Worm (Caenorhabditis elegans) whole organism, L4 larva: ENCODE data around the gene hum-4.
A peak's percentile ranks its signal among the peaks of the same experiment; 100 is the strongest.

Source experiments
- F10B5.3 ChIP-seq: sonication (generic microtip); optimal IDR thresholded peaks from 2 replicates; lab custom pipeline; 2016; ENCODE audit warnings: mild to moderate bottlenecking, missing genetic modification characterization, missing compliant biosample characterization
- F26F4.8 ChIP-seq: fragments of 200-800 bp; sonication (Bioruptor generic); conservative IDR thresholded peaks from 2 replicates; pipeline ENCODE4 v1.3.6; 2022; ENCODE audit warnings: missing genetic modification characterization, missing compliant biosample characterization
- R02D3.7 ChIP-seq: fragments of 150-350 bp; sonication (generic microtip); optimal IDR thresholded peaks from 3 replicates; lab custom pipeline; 2014; ENCODE audit warnings: missing biosample characterization, missing genetic modification characterization
- Y75B8A.6 ChIP-seq: fragments of 200-800 bp; sonication (Bioruptor generic); IDR thresholded peaks from 2 replicates; pipeline ENCODE4 v1.3.6; 2022; ENCODE audit warnings: missing genetic modification reagents, missing genetic modification characterization, missing compliant biosample characterization
- aha-1 ChIP-seq: fragments of 150-350 bp; peaks from one replicate; lab custom pipeline; 2014; ENCODE audit warnings: missing biosample characterization, missing genetic modification characterization
- aly-2 ChIP-seq: sonication (generic microtip); optimal IDR thresholded peaks from 2 replicates; lab custom pipeline; 2018; ENCODE audit warnings: missing biosample characterization, missing genetic modification characterization
- arid-1 ChIP-seq: fragments of 200-800 bp; sonication (Bioruptor generic); conservative IDR thresholded peaks from 2 replicates; pipeline ENCODE4 v1.3.6; 2022; ENCODE audit warnings: missing genetic modification reagents, missing genetic modification characterization, missing compliant biosample characterization
- ceh-20 ChIP-seq: fragments of 200-800 bp; sonication (Bioruptor generic); IDR thresholded peaks from 2 replicates; pipeline ENCODE4 v1.3.6; 2022; ENCODE audit warnings: missing genetic modification reagents, missing genetic modification characterization, missing compliant biosample characterization
- ces-1 ChIP-seq: fragments of 150-350 bp; sonication (generic microtip); optimal IDR thresholded peaks from 4 replicates; lab custom pipeline; 2014; ENCODE audit warnings: missing biosample characterization, missing genetic modification reagents, missing genetic modification characterization
- ctbp-1 ChIP-seq: fragments of 200-800 bp; sonication (Bioruptor generic); IDR thresholded peaks from 2 replicates; pipeline ENCODE4 v1.3.6; 2022; ENCODE audit warnings: missing genetic modification reagents, missing genetic modification characterization, missing compliant biosample characterization
- daf-19 ChIP-seq: fragments of 200-800 bp; sonication (Bioruptor generic); conservative IDR thresholded peaks from 2 replicates; pipeline ENCODE4 v1.3.6; 2022; ENCODE audit warnings: missing genetic modification characterization, missing compliant biosample characterization
- daf-8 ChIP-seq: fragments of 200-800 bp; sonication (Bioruptor generic); IDR thresholded peaks from 2 replicates; pipeline ENCODE4 v1.3.6; 2022; ENCODE audit warnings: missing genetic modification characterization, missing compliant biosample characterization
- dpl-1 ChIP-seq: fragments of 150-350 bp; optimal IDR thresholded peaks from 2 replicates; lab custom pipeline; 2014; ENCODE audit warnings: missing biosample characterization, missing genetic modification reagents, missing genetic modification characterization
- duxl-1 ChIP-seq: sonication (generic microtip); optimal IDR thresholded peaks from 2 replicates; lab custom pipeline; 2016; ENCODE audit warnings: mild to moderate bottlenecking, missing genetic modification characterization, moderate library complexity, missing compliant biosample characterization; ENCODE audit not compliant: poor library complexity
- fkh-10 ChIP-seq: fragments of 150-350 bp; optimal IDR thresholded peaks from 2 replicates; lab custom pipeline; 2014; ENCODE audit warnings: missing biosample characterization, missing genetic modification reagents, missing genetic modification characterization
- hif-1 ChIP-seq, 2 experiments: sonication (generic microtip); optimal IDR thresholded peaks; 2 replicates each; lab custom pipeline; 2016 to 2017; ENCODE audit warnings: missing compliant biosample characterization in 2 of 2, missing genetic modification characterization in 2 of 2, missing genetic modification reagents in 2 of 2, missing genotype in 2 of 2, mild to moderate bottlenecking in 1 of 2
- hlh-11 ChIP-seq: fragments of 200-800 bp; sonication (Bioruptor generic); optimal IDR thresholded peaks from 2 replicates; lab custom pipeline; 2018; ENCODE audit warnings: mild to moderate bottlenecking, missing genetic modification characterization, missing compliant biosample characterization
- hlh-30 ChIP-seq: sonication (generic microtip); optimal IDR thresholded peaks from 2 replicates; lab custom pipeline; 2017; ENCODE audit warnings: antibody characterized with exemption, mild to moderate bottlenecking, missing genetic modification characterization, missing compliant biosample characterization; ENCODE audit not compliant: insufficient read depth
- lim-7 ChIP-seq: fragments of 200-800 bp; sonication (Bioruptor generic); IDR thresholded peaks from 2 replicates; pipeline ENCODE4 v1.3.6; 2022; ENCODE audit warnings: missing genetic modification characterization, missing compliant biosample characterization
- lin-29 ChIP-seq: fragments of 200-800 bp; sonication (Bioruptor generic); IDR thresholded peaks from 2 replicates; pipeline ENCODE4 v1.3.6; 2022; ENCODE audit warnings: missing genetic modification reagents, missing genetic modification characterization, missing compliant biosample characterization
- lin-38 ChIP-seq: fragments of 200-800 bp; sonication (Bioruptor generic); IDR thresholded peaks from 2 replicates; pipeline ENCODE4 v1.3.6; 2022; ENCODE audit warnings: missing genetic modification reagents, missing genetic modification characterization, missing compliant biosample characterization
- lir-3 ChIP-seq: sonication (generic microtip); optimal IDR thresholded peaks from 2 replicates; lab custom pipeline; 2016; ENCODE audit warnings: mild to moderate bottlenecking, missing genetic modification characterization, missing compliant biosample characterization
- lsy-2 ChIP-seq, 2 experiments: fragments of 150-350 bp in 1 of 2; sonication (generic microtip) in 1 of 2; optimal IDR thresholded peaks; 2 replicates each; lab custom pipeline; 2014 to 2017; ENCODE audit warnings: missing biosample characterization in 2 of 2, missing genetic modification characterization in 2 of 2
- mdl-1 ChIP-seq, 2 experiments: fragments of 150-350 bp in 1 of 2; sonication (generic microtip) in 1 of 2; optimal IDR thresholded peaks; 2 replicates each; lab custom pipeline; 2014 to 2017; ENCODE audit warnings: missing biosample characterization in 2 of 2, missing genetic modification characterization in 2 of 2
- mep-1 ChIP-seq: fragments of 150-350 bp; sonication (generic microtip); optimal IDR thresholded peaks from 3 replicates; lab custom pipeline; 2014; ENCODE audit warnings: missing biosample characterization, missing genetic modification characterization
- mxl-2 ChIP-seq: fragments of 200-800 bp; sonication (Bioruptor generic); conservative IDR thresholded peaks from 2 replicates; pipeline ENCODE4 v1.3.6; 2022; ENCODE audit warnings: missing genetic modification reagents, missing genetic modification characterization, missing compliant biosample characterization
- nhr-10 ChIP-seq: fragments of 150-350 bp; optimal IDR thresholded peaks from 2 replicates; lab custom pipeline; 2014; ENCODE audit warnings: missing biosample characterization, missing genetic modification characterization
- nhr-102 ChIP-seq: sonication (generic microtip); optimal IDR thresholded peaks from 2 replicates; lab custom pipeline; 2016; ENCODE audit warnings: mild to moderate bottlenecking, missing genetic modification characterization, moderate library complexity, missing compliant biosample characterization
- nhr-41 ChIP-seq: fragments of 200-800 bp; sonication (Bioruptor generic); IDR thresholded peaks from 2 replicates; pipeline ENCODE4 v1.3.6; 2022; ENCODE audit warnings: missing genetic modification reagents, missing genetic modification characterization, missing compliant biosample characterization
- nhr-42 ChIP-seq: fragments of 200-800 bp; sonication (Bioruptor generic); IDR thresholded peaks from 2 replicates; pipeline ENCODE4 v1.3.6; 2022; ENCODE audit warnings: missing genetic modification characterization, missing compliant biosample characterization
- nhr-76 ChIP-seq: fragments of 150-350 bp; optimal IDR thresholded peaks from 2 replicates; lab custom pipeline; 2014; ENCODE audit warnings: missing biosample characterization, missing genetic modification characterization
- pha-4 ChIP-seq, 2 experiments: fragments of 150-350 bp in 1 of 2; fragments of 200-800 bp in 1 of 2; sonication (Bioruptor generic) in 1 of 2; IDR thresholded peaks in 1 of 2; optimal IDR thresholded peaks in 1 of 2; 2 replicates each; pipeline versions ENCODE4 v1.3.6 to Lab custom; 2014 to 2022; ENCODE audit warnings: missing genetic modification characterization in 2 of 2, missing genetic modification reagents in 2 of 2, missing biosample characterization in 1 of 2, missing compliant biosample characterization in 1 of 2
- php-3 ChIP-seq: fragments of 200-800 bp; sonication (Bioruptor generic); IDR thresholded peaks from 2 replicates; pipeline ENCODE4 v1.3.6; 2022; ENCODE audit warnings: missing genetic modification reagents, missing genetic modification characterization, missing compliant biosample characterization
- pqm-1 ChIP-seq: sonication (generic microtip); optimal IDR thresholded peaks from 2 replicates; lab custom pipeline; 2017; ENCODE audit warnings: missing biosample characterization, missing genetic modification characterization
- rbr-2 ChIP-seq: sonication (generic microtip); optimal IDR thresholded peaks from 2 replicates; lab custom pipeline; 2016; ENCODE audit warnings: missing genotype, missing genetic modification characterization, missing compliant biosample characterization
- sdz-12 ChIP-seq: fragments of 200-800 bp; sonication (Bioruptor generic); optimal IDR thresholded peaks from 2 replicates; lab custom pipeline; 2018; ENCODE audit warnings: mild to moderate bottlenecking, missing genetic modification characterization, missing compliant biosample characterization
- set-16 ChIP-seq: fragments of 200-800 bp; sonication (Bioruptor generic); IDR thresholded peaks from 2 replicates; pipeline ENCODE4 v1.3.6; 2022; ENCODE audit warnings: missing genetic modification reagents, missing genetic modification characterization, missing compliant biosample characterization
- snpc-1.2 ChIP-seq: fragments of 200-800 bp; sonication (Bioruptor generic); IDR thresholded peaks from 2 replicates; pipeline ENCODE4 v1.3.6; 2022; ENCODE audit warnings: missing genetic modification reagents, missing genetic modification characterization, missing compliant biosample characterization
- spr-1 ChIP-seq: sonication (generic microtip); optimal IDR thresholded peaks from 2 replicates; lab custom pipeline; 2016; ENCODE audit warnings: mild to moderate bottlenecking, missing genetic modification characterization, missing compliant biosample characterization
- tra-1 ChIP-seq: fragments of 200-800 bp; sonication (Bioruptor generic); IDR thresholded peaks from 2 replicates; pipeline ENCODE4 v1.3.6; 2022; ENCODE audit warnings: missing genetic modification reagents, missing genetic modification characterization, missing compliant biosample characterization
- unc-39 ChIP-seq: sonication (generic microtip); optimal IDR thresholded peaks from 2 replicates; lab custom pipeline; 2017; ENCODE audit warnings: missing biosample characterization, missing genetic modification characterization
- unc-62 ChIP-seq, 3 experiments: fragments of 150-350 bp in 1 of 3; sonication (generic microtip); optimal IDR thresholded peaks in 2 of 3; peaks in 1 of 3; 1 replicate in 1 of 3; 2 replicates in 2 of 3; lab custom pipeline; 2014 to 2017; ENCODE audit warnings: missing biosample characterization in 3 of 3, missing genetic modification characterization in 3 of 3, missing genetic modification reagents in 3 of 3, missing genotype in 1 of 3
- vab-7 ChIP-seq: fragments of 200-800 bp; sonication (Bioruptor generic); IDR thresholded peaks from 2 replicates; pipeline ENCODE4 v1.3.6; 2022; ENCODE audit warnings: missing genetic modification reagents, missing genetic modification characterization, missing compliant biosample characterization
- zag-1 ChIP-seq: fragments of 150-350 bp; optimal IDR thresholded peaks from 2 replicates; lab custom pipeline; 2014; ENCODE audit warnings: missing biosample characterization, missing genetic modification characterization
- zfp-2 ChIP-seq: sonication (generic microtip); optimal IDR thresholded peaks from 2 replicates; lab custom pipeline; 2016; ENCODE audit warnings: mild to moderate bottlenecking, missing genetic modification characterization, missing compliant biosample characterization
- zip-11 ChIP-seq: fragments of 200-800 bp; sonication (Bioruptor generic); IDR thresholded peaks from 2 replicates; pipeline ENCODE4 v1.3.6; 2022; ENCODE audit warnings: missing genetic modification characterization, missing compliant biosample characterization
- zip-2 ChIP-seq: fragments of 150-350 bp; optimal IDR thresholded peaks from 2 replicates; lab custom pipeline; 2014; ENCODE audit warnings: missing biosample characterization, missing genetic modification characterization

hum-4 gene

DNA sequence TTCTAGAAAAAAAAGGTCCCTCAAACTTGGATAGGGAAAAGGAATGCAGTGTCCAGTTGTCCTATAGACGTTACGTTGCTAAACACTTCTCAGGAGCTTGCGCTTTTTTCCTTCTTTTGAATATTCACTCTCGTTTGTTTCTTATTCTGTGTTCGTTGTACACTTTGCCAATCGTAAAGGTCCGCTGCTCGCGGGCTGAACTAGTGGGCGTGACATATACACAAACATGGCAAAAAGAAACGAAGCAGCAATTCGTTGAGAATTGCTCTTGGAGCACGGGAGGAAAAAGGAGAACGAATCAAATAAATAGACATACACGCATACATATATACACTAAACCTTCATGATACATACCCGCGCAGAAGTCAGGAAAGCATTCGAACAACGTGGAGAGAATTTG is 35.4 kb upstream of the hum-4 start (continued):
- TF ChIP-seq lin-38 (GFP tag; lab: Robert Waterston, UW) (no peak), unc-39 (tag; lab: Kevin White, UChicago) (no peak), pqm-1 (no peak), ctbp-1 (GFP tag; lab: Robert Waterston, UW) (peak; percentile 40; the same call in 1 of the 2 replicates), mdl-1 (tag; optimal IDR thresholded peaks at IDR 0.05; lab: Kevin White, UChicago) (peak in 1 of 2 experiments; percentile 2), daf-19 (GFP tag; lab: Robert Waterston, UW) (no peak), R02D3.7 (tag; lab: Kevin White, UChicago) (no peak), lsy-2 (tag; optimal IDR thresholded peaks at IDR 0.05; lab: Kevin White, UChicago) (peak in 1 of 2 experiments; percentile 1), lir-3 (tag; lab: Kevin White, UChicago) (no peak), hif-1 (tag; optimal IDR thresholded peaks at IDR 0.05; lab: Kevin White, UChicago) (no peak), unc-62 (GFP tag; optimal IDR thresholded peaks at IDR 0.05 in 1 of 2; lab: Kevin White, UChicago) (no peak), unc-62 (tag; optimal IDR thresholded peaks at IDR 0.05; lab: Kevin White, UChicago) (no peak), set-16 (GFP tag; lab: Robert Waterston, UW) (no peak), spr-1 (tag; lab: Kevin White, UChicago) (no peak), vab-7 (GFP tag; lab: Robert Waterston, UW) (no peak), hlh-30 (tag; lab: Kevin White, UChicago) (peak; percentile 62), php-3 (GFP tag; lab: Robert Waterston, UW) (no peak), F10B5.3 (tag; lab: Kevin White, UChicago) (no peak), rbr-2 (tag; lab: Kevin White, UChicago) (no peak), lim-7 (GFP tag; lab: Robert Waterston, UW) (no peak), mep-1 (peak; percentile 53), nhr-41 (GFP tag; lab: Robert Waterston, UW) (no peak), nhr-10 (tag; lab: Kevin White, UChicago) (no peak), aha-1 (peak; percentile 93), ces-1 (GFP tag; lab: Kevin White, UChicago) (no peak), nhr-76 (tag; lab: Kevin White, UChicago) (no peak), tra-1 (no peak)
- TF ChIP-seq, all 104 proteins: peak for 8

- peak; percentile 95 for TF ChIP-seq aha-1
- no peak for TF ChIP-seq R02D3.7 (tag; lab: Kevin White, UChicago)
- peak; percentile 59 to 65 for TF ChIP-seq lsy-2 (tag; optimal IDR thresholded peaks at IDR 0.05; lab: Kevin White, UChicago)
- TF ChIP-seq mxl-2 (GFP tag; lab: Robert Waterston, UW), result no peak
- TF ChIP-seq nhr-10 (tag; lab: Kevin White, UChicago), result no peak
- TF ChIP-seq pqm-1, result no peak
- TF ChIP-seq duxl-1 (tag; lab: Kevin White, UChicago), result no peak
- TF ChIP-seq aly-2 (tag; lab: Kevin White, UChicago), result no peak
- peak; percentile 90 for TF ChIP-seq fkh-10
- no peak for TF ChIP-seq ces-1 (GFP tag; lab: Kevin White, UChicago)
- TF ChIP-seq ceh-20 (GFP tag; lab: Robert Waterston, UW), result no peak
- TF ChIP-seq snpc-1.2 (GFP tag; lab: Robert Waterston, UW), result no peak
- TF ChIP-seq sdz-12, result no peak
- TF ChIP-seq dpl-1, result no peak
- TF ChIP-seq nhr-76 (tag; lab: Kevin White, UChicago), result no peak
- no peak for TF ChIP-seq zfp-2
- TF ChIP-seq lim-7 (GFP tag; lab: Robert Waterston, UW), result no peak
- TF ChIP-seq lin-29 (GFP tag; lab: Robert Waterston, UW), result no peak
- peak in 1 of 2 experiments; percentile 70 for TF ChIP-seq hif-1 (tag; optimal IDR thresholded peaks at IDR 0.05; lab: Kevin White, UChicago)
- no peak for TF ChIP-seq zag-1 (tag; lab: Kevin White, UChicago)
- TF ChIP-seq hlh-11 (tag; lab: Kevin White, UChicago), result peak; percentile 73
- TF ChIP-seq arid-1 (GFP tag; lab: Robert Waterston, UW), result 0 out of 2 replicates have a peak, but pooled peaks have one; percentile 41
- TF ChIP-seq nhr-42 (GFP tag; lab: Robert Waterston, UW), result no peak
- TF ChIP-seq lir-3 (tag; lab: Kevin White, UChicago), result no peak
- TF ChIP-seq pha-4 (GFP tag; IDR thresholded peaks at IDR 0.05; lab: Robert Waterston, UW), result peak; percentile 44; the same call in 1 of the 2 replicates
- no peak for TF ChIP-seq pha-4 (tag; optimal IDR thresholded peaks at IDR 0.05; lab: Kevin White, UChicago)
- TF ChIP-seq nhr-102 (tag; lab: Kevin White, UChicago), result no peak
- no peak for TF ChIP-seq Y75B8A.6 (GFP tag; lab: Robert Waterston, UW)
- no peak for TF ChIP-seq daf-8
- TF ChIP-seq zip-2 (tag; lab: Kevin White, UChicago), result no peak
- TF ChIP-seq F26F4.8 (GFP tag; lab: Robert Waterston, UW), result no peak
- TF ChIP-seq set-16 (GFP tag; lab: Robert Waterston, UW), result peak; percentile 67
- no peak for TF ChIP-seq zip-11 (GFP tag; lab: Robert Waterston, UW)
Observed at ce11 chrX:11467320-11467732, 33.9 kb upstream of the hum-4 start.
